Worm (Caenorhabditis elegans): Measurements from ENCODE around the gene C53A5.13.

ce11 chrV:14585351-14585750 lies 38.7 kb downstream of the C53A5.13 start, which contains the start of gene Y40H4A.2:
- TF ChIP-seq dmd-4 (tag; optimal IDR thresholded peaks at IDR 0.05) (no peak), ceh-82 (tag; optimal IDR thresholded peaks at IDR 0.05) (no peak), ztf-11 (tag; optimal IDR thresholded peaks at IDR 0.05) (no peak), R02D3.7 (tag; optimal IDR thresholded peaks at IDR 0.05) (no peak), snpc-4 (tag; optimal IDR thresholded peaks at IDR 0.05) (no peak), nhr-11 (tag; optimal IDR thresholded peaks at IDR 0.05) (no peak), blmp-1 (tag; optimal IDR thresholded peaks at IDR 0.05; ENCODE audit: insufficient read depth) (no peak), nhr-10 (tag; optimal IDR thresholded peaks at IDR 0.05) (no peak), unc-39 (tag; optimal IDR thresholded peaks at IDR 0.05) (no peak)

Data from whole organism, L2 larva.